Worm (Caenorhabditis elegans) whole organism, midembryonic: Measurements from ENCODE around the gene snb-2.

Experiments used
- T22C8.4 ChIP-seq: fragments of 200-800 bp; sonication (Bioruptor generic); IDR thresholded peaks from 2 replicates; pipeline ENCODE4 v1.3.6; 2022; ENCODE audit warnings: missing genetic modification characterization, missing compliant biosample characterization
- cog-1 ChIP-seq: sonication (generic microtip); optimal IDR thresholded peaks from 2 replicates; lab custom pipeline; 2016; ENCODE audit warnings: missing genetic modification characterization, missing compliant biosample characterization
- flt-1 ChIP-seq: fragments of 200-800 bp; sonication (Bioruptor generic); IDR thresholded peaks from 2 replicates; pipeline ENCODE4 v1.3.6; 2022; ENCODE audit warnings: missing genetic modification characterization, missing compliant biosample characterization
- klf-2 ChIP-seq: fragments of 200-800 bp; sonication (Bioruptor generic); conservative IDR thresholded peaks from 2 replicates; pipeline ENCODE4 v1.3.6; 2022; ENCODE audit warnings: missing genetic modification reagents, missing genetic modification characterization, missing compliant biosample characterization
- ref-1 ChIP-seq: fragments of 200-800 bp; sonication (Bioruptor generic); conservative IDR thresholded peaks from 2 replicates; pipeline ENCODE4 v1.3.6; 2022; ENCODE audit warnings: missing genetic modification reagents, missing genetic modification characterization, missing compliant biosample characterization
- tab-1 ChIP-seq: fragments of 200-800 bp; sonication (Bioruptor generic); IDR thresholded peaks from 2 replicates; pipeline ENCODE4 v1.3.6; 2022; ENCODE audit warnings: missing genetic modification characterization, missing compliant biosample characterization
- ztf-23 ChIP-seq: fragments of 200-800 bp; sonication (Bioruptor generic); IDR thresholded peaks from 2 replicates; pipeline ENCODE4 v1.3.6; 2022; ENCODE audit warnings: missing genetic modification reagents, missing genetic modification characterization, missing compliant biosample characterization

DNA sequence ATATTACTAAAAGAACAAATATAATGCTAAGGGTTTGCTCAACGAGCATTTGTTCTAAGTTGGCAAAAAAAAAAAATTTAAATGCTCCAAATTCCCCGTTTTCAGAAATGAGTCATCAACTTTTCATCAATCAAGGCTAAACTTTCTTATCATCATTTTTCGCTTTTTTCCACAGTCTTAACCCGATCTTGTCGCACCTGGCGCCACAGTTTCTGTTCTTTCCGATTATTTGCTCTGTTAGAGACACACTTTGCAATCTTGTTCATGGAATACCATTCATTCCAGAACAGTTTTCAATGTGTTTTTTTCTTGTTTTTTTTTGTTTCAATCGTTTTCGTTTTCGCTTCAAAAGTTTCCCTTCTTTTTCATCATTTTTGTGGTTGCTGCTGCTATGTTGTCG, 47.5 kb downstream of the snb-2 start:
- TF ChIP-seq ztf-23 (GFP tag; lab: Robert Waterston, UW): no peak
- no peak for TF ChIP-seq cog-1
- TF ChIP-seq T22C8.4 (GFP tag; lab: Robert Waterston, UW): no peak
- TF ChIP-seq klf-2 (GFP tag; lab: Robert Waterston, UW): no peak
- no peak for TF ChIP-seq tab-1 (GFP tag; lab: Robert Waterston, UW)
- no peak for TF ChIP-seq flt-1
- TF ChIP-seq ref-1: no peak
